Fruit fly (Drosophila melanogaster) whole organism, embryonic: Measurements from ENCODE around the gene BtbVII.

Source experiments
- Abd-B ChIP-seq: fragments of 200-800 bp; sonication (Bioruptor generic); optimal IDR thresholded peaks from 2 replicates; lab custom pipeline; 2018; ENCODE audit warnings: missing biosample characterization, mild to moderate bottlenecking, missing genetic modification characterization, moderate library complexity
- Aef1 ChIP-seq: fragments of 200-800 bp; sonication (Bioruptor generic); IDR thresholded peaks from 3 replicates; pipeline ENCODE4 v1.3.6; 2022; ENCODE audit warnings: missing biosample characterization, missing genetic modification characterization
- CG11093 ChIP-seq: fragments of 200-800 bp; sonication (Bioruptor generic); IDR thresholded peaks from 3 replicates; pipeline ENCODE4 v1.3.6; 2022; ENCODE audit warnings: missing biosample characterization, missing genetic modification characterization
- CG12769 ChIP-seq: fragments of 200-800 bp; sonication (Bioruptor generic); optimal IDR thresholded peaks from 2 replicates; lab custom pipeline; 2019; ENCODE audit warnings: missing biosample characterization, mild to moderate bottlenecking, missing genetic modification characterization, moderate library complexity
- CG13296 ChIP-seq: fragments of 200-800 bp; sonication (Bioruptor generic); optimal IDR thresholded peaks from 3 replicates; lab custom pipeline; 2018; ENCODE audit warnings: missing biosample characterization, mild to moderate bottlenecking, missing genetic modification characterization
- CG14667 ChIP-seq: fragments of 200-800 bp; sonication (Bioruptor generic); IDR thresholded peaks from 2 replicates; pipeline ENCODE4 v1.3.6; 2022; ENCODE audit warnings: missing biosample characterization, missing genetic modification characterization
- CG1603 ChIP-seq: fragments of 200-800 bp; sonication (Bioruptor generic); optimal IDR thresholded peaks from 2 replicates; lab custom pipeline; 2019; ENCODE audit warnings: missing biosample characterization, mild to moderate bottlenecking, missing genetic modification characterization, moderate library complexity
- CG16863 ChIP-seq: fragments of 200-800 bp; sonication (Bioruptor generic); optimal IDR thresholded peaks from 3 replicates; lab custom pipeline; 2016; ENCODE audit warnings: missing biosample characterization, missing genetic modification characterization
- CG17612 ChIP-seq: fragments of 200-800 bp; sonication (Bioruptor generic); IDR thresholded peaks from 2 replicates; pipeline ENCODE4 v1.3.6; 2022; ENCODE audit warnings: missing biosample characterization, missing genetic modification characterization
- CG17802 ChIP-seq: fragments of 200-800 bp; sonication (Bioruptor generic); optimal IDR thresholded peaks from 2 replicates; lab custom pipeline; 2018; ENCODE audit warnings: missing biosample characterization, mild to moderate bottlenecking, missing genetic modification characterization, moderate library complexity
- CG18619 ChIP-seq: fragments of 200-800 bp; sonication (Bioruptor generic); optimal IDR thresholded peaks from 3 replicates; lab custom pipeline; 2017; ENCODE audit warnings: missing biosample characterization, mild to moderate bottlenecking, missing genetic modification characterization
- CG2120 ChIP-seq: fragments of 200-800 bp; sonication (Bioruptor generic); optimal IDR thresholded peaks from 3 replicates; lab custom pipeline; 2016; ENCODE audit warnings: missing biosample characterization, missing genetic modification characterization
- CG2712 ChIP-seq: fragments of 200-800 bp; optimal IDR thresholded peaks from 3 replicates; lab custom pipeline; 2019; ENCODE audit warnings: missing biosample characterization, mild to moderate bottlenecking, missing genetic modification characterization, moderate library complexity
- CG3847 ChIP-seq: fragments of 200-800 bp; sonication (Bioruptor generic); IDR thresholded peaks from 2 replicates; pipeline ENCODE4 v1.3.6; 2022; ENCODE audit warnings: missing biosample characterization, missing genetic modification characterization
- CG4707 ChIP-seq: fragments of 200-800 bp; sonication (Bioruptor generic); optimal IDR thresholded peaks from 2 replicates; lab custom pipeline; 2018; ENCODE audit warnings: missing biosample characterization, mild to moderate bottlenecking, missing genetic modification characterization, moderate library complexity
- CG7928 ChIP-seq: fragments of 200-800 bp; sonication (Bioruptor generic); optimal IDR thresholded peaks from 2 replicates; lab custom pipeline; 2017; ENCODE audit warnings: missing biosample characterization, mild to moderate bottlenecking, missing genetic modification characterization
- CG9797 ChIP-seq: fragments of 200-800 bp; sonication (Bioruptor generic); optimal IDR thresholded peaks from 3 replicates; lab custom pipeline; 2018; ENCODE audit warnings: missing biosample characterization, mild to moderate bottlenecking, missing genetic modification characterization
- Doc3 ChIP-seq: fragments of 200-800 bp; sonication (Bioruptor generic); IDR thresholded peaks from 3 replicates; pipeline ENCODE4 v1.3.6; 2022; ENCODE audit warnings: missing biosample characterization, missing genetic modification characterization; ENCODE audit not compliant: partially characterized antibody
- Drgx ChIP-seq: fragments of 200-800 bp; sonication (Bioruptor generic); IDR thresholded peaks from 2 replicates; pipeline ENCODE4 v1.3.6; 2022; ENCODE audit warnings: missing biosample characterization, missing genetic modification characterization
- HLH4C ChIP-seq: fragments of 200-800 bp; sonication (Bioruptor generic); IDR thresholded peaks from 3 replicates; pipeline ENCODE4 v1.3.6; 2022; ENCODE audit warnings: missing biosample characterization, missing genetic modification characterization; ENCODE audit not compliant: partially characterized antibody
- HLHmδ ChIP-seq: fragments of 200-800 bp; sonication (Bioruptor generic); optimal IDR thresholded peaks from 2 replicates; lab custom pipeline; 2018; ENCODE audit warnings: missing biosample characterization, mild to moderate bottlenecking, missing genetic modification characterization, moderate library complexity
- Neu2 ChIP-seq: fragments of 200-800 bp; sonication (Bioruptor generic); optimal IDR thresholded peaks from 3 replicates; lab custom pipeline; 2016; ENCODE audit warnings: missing biosample characterization, missing genetic modification characterization, borderline replicate concordance
- Nf-YB ChIP-seq: fragments of 200-800 bp; sonication (Bioruptor generic); optimal IDR thresholded peaks from 3 replicates; lab custom pipeline; 2019; ENCODE audit warnings: missing biosample characterization, mild to moderate bottlenecking, missing genetic modification characterization, moderate library complexity
- PHDP ChIP-seq: fragments of 200-800 bp; sonication (Bioruptor generic); optimal IDR thresholded peaks from 3 replicates; lab custom pipeline; 2018; ENCODE audit warnings: missing biosample characterization, mild to moderate bottlenecking, missing genetic modification characterization, moderate library complexity
- Ptx1 ChIP-seq: fragments of 200-800 bp; sonication (Bioruptor generic); IDR thresholded peaks from 2 replicates; pipeline ENCODE4 v1.3.6; 2022; ENCODE audit warnings: missing biosample characterization, missing genetic modification characterization
- Sry-β ChIP-seq: fragments of 200-800 bp; sonication (Bioruptor generic); optimal IDR thresholded peaks from 2 replicates; lab custom pipeline; 2018; ENCODE audit warnings: missing biosample characterization, mild to moderate bottlenecking, missing genetic modification characterization, moderate library complexity
- az2 ChIP-seq: fragments of 200-800 bp; sonication (Bioruptor generic); optimal IDR thresholded peaks from 3 replicates; lab custom pipeline; 2016; ENCODE audit warnings: missing biosample characterization, missing genetic modification characterization
- chn ChIP-seq: fragments of 200-800 bp; sonication (Bioruptor generic); optimal IDR thresholded peaks from 2 replicates; lab custom pipeline; 2016; ENCODE audit warnings: missing biosample characterization, missing genetic modification characterization
- dm ChIP-seq: fragments of 200-800 bp; sonication (Bioruptor generic); optimal IDR thresholded peaks from 3 replicates; lab custom pipeline; 2016; ENCODE audit warnings: missing biosample characterization, missing genetic modification characterization
- eve ChIP-seq, 2 experiments: fragments of >200 bp; optimal IDR thresholded peaks; 2 replicates each; lab custom pipeline; 2017; ENCODE audit warnings: missing biosample characterization in 2 of 2, missing genetic modification characterization in 2 of 2
- exex ChIP-seq: fragments of 200-800 bp; sonication (Bioruptor generic); optimal IDR thresholded peaks from 4 replicates; lab custom pipeline; 2018; ENCODE audit warnings: missing biosample characterization, mild to moderate bottlenecking, missing genetic modification characterization, moderate library complexity
- ftz-f1 ChIP-seq: fragments of 200-800 bp; sonication (Bioruptor generic); optimal IDR thresholded peaks from 2 replicates; lab custom pipeline; 2016; ENCODE audit warnings: missing biosample characterization, missing genetic modification characterization
- gcm ChIP-seq: fragments of 200-800 bp; sonication (Bioruptor generic); optimal IDR thresholded peaks from 2 replicates; lab custom pipeline; 2019; ENCODE audit warnings: missing biosample characterization, mild to moderate bottlenecking, missing genetic modification characterization, moderate library complexity
- gem ChIP-seq: fragments of 200-800 bp; sonication (Bioruptor generic); optimal IDR thresholded peaks from 2 replicates; lab custom pipeline; 2019; ENCODE audit warnings: missing biosample characterization, mild to moderate bottlenecking, missing genetic modification characterization, moderate library complexity
- gfzf ChIP-seq: fragments of 200-800 bp; sonication (Bioruptor generic); optimal IDR thresholded peaks from 2 replicates; lab custom pipeline; 2016; ENCODE audit warnings: missing biosample characterization, mild to moderate bottlenecking, missing genetic modification characterization, moderate library complexity
- grn ChIP-seq: fragments of 200-800 bp; sonication (Bioruptor generic); optimal IDR thresholded peaks from 3 replicates; lab custom pipeline; 2017; ENCODE audit warnings: missing biosample characterization, missing genetic modification characterization
- hth ChIP-seq: fragments of >200 bp; optimal IDR thresholded peaks from 2 replicates; lab custom pipeline; 2017; ENCODE audit warnings: inconsistent platforms
- kah ChIP-seq: fragments of 200-800 bp; sonication (Bioruptor generic); optimal IDR thresholded peaks from 2 replicates; lab custom pipeline; 2018; ENCODE audit warnings: missing biosample characterization, mild to moderate bottlenecking, missing genetic modification characterization
- lov ChIP-seq, 2 experiments: fragments of 200-800 bp in 1 of 2; fragments of >200 bp in 1 of 2; sonication (Bioruptor generic) in 1 of 2; IDR thresholded peaks in 1 of 2; optimal IDR thresholded peaks in 1 of 2; 2 replicates in 1 of 2; 3 replicates in 1 of 2; pipeline versions ENCODE4 v1.3.6 to Lab custom; 2017 to 2022; ENCODE audit warnings: missing biosample characterization in 1 of 2, missing genetic modification characterization in 1 of 2
- mld ChIP-seq: fragments of 200-800 bp; sonication (Bioruptor generic); IDR thresholded peaks from 3 replicates; pipeline ENCODE4 v1.3.6; 2022; ENCODE audit warnings: missing biosample characterization, missing genetic modification characterization; ENCODE audit not compliant: partially characterized antibody
- nau ChIP-seq: fragments of 200-800 bp; sonication (Bioruptor generic); optimal IDR thresholded peaks from 3 replicates; lab custom pipeline; 2017; ENCODE audit warnings: missing biosample characterization, mild to moderate bottlenecking, missing genetic modification characterization, missing genetic modification reagents
- nerfin-2 ChIP-seq: fragments of 200-800 bp; sonication (Bioruptor generic); IDR thresholded peaks from 2 replicates; pipeline ENCODE4 v1.3.6; 2022; ENCODE audit warnings: missing biosample characterization, missing genetic modification characterization; ENCODE audit not compliant: partially characterized antibody
- odd ChIP-seq: fragments of 200-800 bp; sonication (Bioruptor generic); optimal IDR thresholded peaks from 2 replicates; lab custom pipeline; 2017; ENCODE audit warnings: missing biosample characterization, mild to moderate bottlenecking, missing genetic modification characterization
- ranshi ChIP-seq: fragments of 200-800 bp; sonication (Bioruptor generic); IDR thresholded peaks from 2 replicates; pipeline ENCODE4 v1.3.6; 2022; ENCODE audit warnings: missing biosample characterization, missing genetic modification characterization
- run ChIP-seq: fragments of 200-800 bp; sonication (Bioruptor generic); optimal IDR thresholded peaks from 3 replicates; lab custom pipeline; 2018; ENCODE audit warnings: missing biosample characterization, mild to moderate bottlenecking, missing genetic modification characterization
- tup ChIP-seq: fragments of 200-800 bp; sonication (Bioruptor generic); optimal IDR thresholded peaks from 2 replicates; lab custom pipeline; 2016; ENCODE audit warnings: missing biosample characterization, mild to moderate bottlenecking, missing genetic modification characterization, moderate library complexity
- yki ChIP-seq: fragments of >200 bp; optimal IDR thresholded peaks from 3 replicates; lab custom pipeline; 2018

The BtbVII gene

dm6 chr3L:3106908-3107821, 41.3 kb upstream of the BtbVII start, which contains the start of gene Cht7 (continued):
- TF ChIP-seq odd (GFP tag; lab: Kevin White, UChicago): peak; percentile 83
- TF ChIP-seq CG12769 (tag; lab: Kevin White, UChicago): peak; percentile 78
- TF ChIP-seq yki: no peak
- peak in 1 of 2 experiments; percentile 93 for TF ChIP-seq eve (GFP tag; optimal IDR thresholded peaks at IDR 0.05; lab: Kevin White, UChicago)
- peak; percentile 46 for TF ChIP-seq kah (GFP tag; lab: Kevin White, UChicago)
- TF ChIP-seq lov (optimal IDR thresholded peaks at IDR 0.05; lab: Kevin White, UChicago): no peak
- TF ChIP-seq lov (GFP tag; IDR thresholded peaks at IDR 0.05; lab: Robert Waterston, UW): peak; percentile 56; the same call in 1 of the 3 replicates
- TF ChIP-seq Neu2 (GFP tag; lab: Kevin White, UChicago): no peak
- TF ChIP-seq CG14667 (GFP tag; lab: Robert Waterston, UW): peak; percentile 73
- TF ChIP-seq dm (GFP tag; lab: Kevin White, UChicago): peak; percentile 34
- peak; percentile 83 for TF ChIP-seq run (tag; lab: Kevin White, UChicago)
- TF ChIP-seq chn (GFP tag; lab: Kevin White, UChicago): peak; percentile 81
- TF ChIP-seq Ptx1 (GFP tag; lab: Robert Waterston, UW): peak; percentile 90
- peak; percentile 78 for TF ChIP-seq nau
- peak; percentile 88 for TF ChIP-seq CG2712 (tag; lab: Kevin White, UChicago)
- peak; percentile 22 for TF ChIP-seq CG17802 (tag; lab: Kevin White, UChicago)
- TF ChIP-seq CG18619 (GFP tag; lab: Kevin White, UChicago): peak; percentile 86
- TF ChIP-seq Aef1 (GFP tag; lab: Robert Waterston, UW): peak; percentile 79
- peak; percentile 2 for TF ChIP-seq CG9797 (GFP tag; lab: Kevin White, UChicago)
- TF ChIP-seq CG1603: peak; percentile 72
- no peak for TF ChIP-seq mld (GFP tag; lab: Robert Waterston, UW)
- TF ChIP-seq grn: no peak
- peak; percentile 79 for TF ChIP-seq CG16863 (GFP tag; lab: Kevin White, UChicago)
- peak; percentile 92 for TF ChIP-seq Drgx (GFP tag; lab: Robert Waterston, UW)
- TF ChIP-seq Doc3 (GFP tag; lab: Robert Waterston, UW): no peak
- TF ChIP-seq tup (GFP tag; lab: Kevin White, UChicago): peak; percentile 60
- peak; percentile 71; the same call in 1 of the 2 replicates for TF ChIP-seq ranshi (GFP tag; lab: Robert Waterston, UW)
- peak; percentile 55 for TF ChIP-seq CG7928 (GFP tag; lab: Kevin White, UChicago)
- TF ChIP-seq CG2120 (GFP tag; lab: Kevin White, UChicago): peak; percentile 84
- TF ChIP-seq PHDP (tag; lab: Kevin White, UChicago): peak; percentile 91
- TF ChIP-seq exex (tag; lab: Kevin White, UChicago): peak; percentile 15
- peak; percentile 83 for TF ChIP-seq CG3847 (GFP tag; lab: Robert Waterston, UW)
- TF ChIP-seq Abd-B (GFP tag; lab: Kevin White, UChicago): peak; percentile 84
- peak; percentile 94 for TF ChIP-seq gem
- peak; percentile 88 for TF ChIP-seq az2
- TF ChIP-seq ftz-f1: peak; percentile 8
- TF ChIP-seq Nf-YB (GFP tag; lab: Kevin White, UChicago): peak; percentile 71
- no peak for TF ChIP-seq Sry-β (GFP tag; lab: Kevin White, UChicago)
- peak; percentile 78; the same call in 2 of the 3 replicates for TF ChIP-seq CG11093
- peak; percentile 69 for TF ChIP-seq CG4707
- TF ChIP-seq hth (lab: Kevin White, UChicago): no peak
- TF ChIP-seq nerfin-2 (GFP tag; lab: Robert Waterston, UW): no peak
- no peak for TF ChIP-seq HLH4C
- no peak for TF ChIP-seq HLHmδ
- TF ChIP-seq gfzf (GFP tag; lab: Kevin White, UChicago): no peak
- TF ChIP-seq CG13296 (GFP tag; lab: Kevin White, UChicago): peak; percentile 76
- TF ChIP-seq gcm (GFP tag; lab: Kevin White, UChicago): peak; percentile 79
- peak; percentile 64 for TF ChIP-seq CG17612 (GFP tag; lab: Robert Waterston, UW)
